Worm (Caenorhabditis elegans) whole organism, young adult: ENCODE results near the gene cyp-33E3.

Experiments
- B0035.1 ChIP-seq: sonication (generic microtip); optimal IDR thresholded peaks from 2 replicates; lab custom pipeline; 2016; ENCODE audit warnings: missing genetic modification characterization, mild to moderate bottlenecking, missing compliant biosample characterization, missing genotype, missing genetic modification reagents
- B0261.1 ChIP-seq: sonication (generic microtip); optimal IDR thresholded peaks from 2 replicates; lab custom pipeline; 2016; ENCODE audit warnings: mild to moderate bottlenecking, missing genetic modification characterization, moderate library complexity, missing compliant biosample characterization
- F23B12.7 ChIP-seq: sonication (generic microtip); optimal IDR thresholded peaks from 2 replicates; lab custom pipeline; 2017; ENCODE audit warnings: missing genetic modification characterization, mild to moderate bottlenecking, missing compliant biosample characterization, antibody characterized with exemption, moderate library complexity; ENCODE audit not compliant: insufficient read depth
- F33H1.4 ChIP-seq: fragments of 200-800 bp; sonication (Bioruptor generic); IDR thresholded peaks from 2 replicates; pipeline ENCODE4 v1.3.6; 2022; ENCODE audit warnings: missing genetic modification reagents, missing genetic modification characterization, missing compliant biosample characterization
- F37B4.10 ChIP-seq: fragments of 200-800 bp; sonication (Bioruptor generic); IDR thresholded peaks from 2 replicates; pipeline ENCODE4 v1.3.6; 2022; ENCODE audit warnings: missing genetic modification characterization, missing compliant biosample characterization
- F52B5.7 ChIP-seq: sonication (generic microtip); optimal IDR thresholded peaks from 2 replicates; lab custom pipeline; 2016; ENCODE audit warnings: mild to moderate bottlenecking, missing genetic modification characterization, missing compliant biosample characterization
- K11D2.4 ChIP-seq: fragments of 200-800 bp; sonication (Bioruptor generic); IDR thresholded peaks from 2 replicates; pipeline ENCODE4 v1.3.6; 2022; ENCODE audit warnings: missing genetic modification reagents, missing genetic modification characterization, missing compliant biosample characterization
- Y56A3A.18 ChIP-seq: fragments of 200-800 bp; sonication (Bioruptor generic); IDR thresholded peaks from 2 replicates; pipeline ENCODE4 v1.3.6; 2022; ENCODE audit warnings: missing genetic modification reagents, missing genetic modification characterization, missing compliant biosample characterization
- Y95B8A.8 ChIP-seq: fragments of 200-800 bp; sonication (Bioruptor generic); IDR thresholded peaks from 2 replicates; pipeline ENCODE4 v1.3.6; 2022; ENCODE audit warnings: missing genetic modification reagents, missing genetic modification characterization, missing compliant biosample characterization
- atf-7 ChIP-seq: sonication (generic microtip); optimal IDR thresholded peaks from 2 replicates; lab custom pipeline; 2017; ENCODE audit warnings: mild to moderate bottlenecking, missing genetic modification characterization, missing compliant biosample characterization
- attf-6 ChIP-seq: fragments of 200-800 bp; sonication (Bioruptor generic); IDR thresholded peaks from 2 replicates; pipeline ENCODE4 v1.3.6; 2022; ENCODE audit warnings: missing genetic modification reagents, missing genetic modification characterization, missing compliant biosample characterization
- chd-7 ChIP-seq: sonication (generic microtip); optimal IDR thresholded peaks from 2 replicates; lab custom pipeline; 2016; ENCODE audit warnings: mild to moderate bottlenecking, missing genetic modification characterization, moderate library complexity, missing compliant biosample characterization
- egl-18 ChIP-seq: fragments of 200-800 bp; sonication (Bioruptor generic); IDR thresholded peaks from 2 replicates; pipeline ENCODE4 v1.3.6; 2022; ENCODE audit warnings: missing genetic modification reagents, missing genetic modification characterization, missing compliant biosample characterization
- egrh-3 ChIP-seq: fragments of 200-800 bp; sonication (Bioruptor generic); IDR thresholded peaks from 2 replicates; pipeline ENCODE4 v1.3.6; 2022; ENCODE audit warnings: missing genetic modification reagents, missing genetic modification characterization, missing compliant biosample characterization
- fkh-3 ChIP-seq: sonication (generic microtip); optimal IDR thresholded peaks from 2 replicates; lab custom pipeline; 2016; ENCODE audit warnings: mild to moderate bottlenecking, missing genetic modification characterization, missing compliant biosample characterization
- him-1 ChIP-seq: sonication (generic microtip); optimal IDR thresholded peaks from 2 replicates; lab custom pipeline; 2016; ENCODE audit warnings: missing genotype, missing genetic modification reagents, missing genetic modification characterization, missing compliant biosample characterization
- hmg-20 ChIP-seq: fragments of 200-800 bp; sonication (Bioruptor generic); IDR thresholded peaks from 2 replicates; pipeline ENCODE4 v1.3.6; 2022; ENCODE audit warnings: missing genetic modification reagents, missing genetic modification characterization, missing compliant biosample characterization
- lag-1 ChIP-seq: fragments of 200-800 bp; sonication (Bioruptor generic); IDR thresholded peaks from 2 replicates; pipeline ENCODE4 v1.3.6; 2022; ENCODE audit warnings: missing genetic modification reagents, missing genetic modification characterization, missing compliant biosample characterization
- lin-26 ChIP-seq: fragments of 200-800 bp; sonication (Bioruptor generic); IDR thresholded peaks from 2 replicates; pipeline ENCODE4 v1.3.6; 2022; ENCODE audit warnings: missing genetic modification reagents, missing genetic modification characterization, missing compliant biosample characterization
- lir-1 ChIP-seq: fragments of 200-800 bp; sonication (Bioruptor generic); conservative IDR thresholded peaks from 2 replicates; pipeline ENCODE4 v1.3.6; 2022; ENCODE audit warnings: missing genetic modification reagents, missing genetic modification characterization, missing compliant biosample characterization
- mcd-1 ChIP-seq: fragments of 200-800 bp; sonication (Bioruptor generic); IDR thresholded peaks from 2 replicates; pipeline ENCODE4 v1.3.6; 2022; ENCODE audit warnings: missing genetic modification reagents, missing genetic modification characterization, missing compliant biosample characterization
- nfya-1 ChIP-seq: sonication (generic microtip); optimal IDR thresholded peaks from 2 replicates; lab custom pipeline; 2017; ENCODE audit warnings: antibody characterized with exemption, missing compliant biosample characterization, missing genetic modification characterization, borderline replicate concordance; ENCODE audit not compliant: insufficient read depth
- nhr-27 ChIP-seq: fragments of 200-800 bp; sonication (Bioruptor generic); optimal IDR thresholded peaks from 2 replicates; lab custom pipeline; 2018; ENCODE audit warnings: mild to moderate bottlenecking, missing genetic modification characterization, moderate library complexity, missing compliant biosample characterization
- nhr-80 ChIP-seq: sonication (generic microtip); optimal IDR thresholded peaks from 2 replicates; lab custom pipeline; 2016; ENCODE audit warnings: missing genetic modification characterization, missing compliant biosample characterization
- nhr-90 ChIP-seq: sonication (generic microtip); optimal IDR thresholded peaks from 2 replicates; lab custom pipeline; 2016; ENCODE audit warnings: missing genotype, mild to moderate bottlenecking, missing genetic modification characterization, missing compliant biosample characterization
- pbrm-1 ChIP-seq: fragments of 200-800 bp; sonication (Bioruptor generic); IDR thresholded peaks from 2 replicates; pipeline ENCODE4 v1.3.6; 2022; ENCODE audit warnings: missing genetic modification reagents, missing genetic modification characterization, missing compliant biosample characterization
- repo-1 ChIP-seq: sonication (generic microtip); optimal IDR thresholded peaks from 2 replicates; lab custom pipeline; 2017; ENCODE audit warnings: mild to moderate bottlenecking, missing genetic modification characterization, missing compliant biosample characterization
- rpc-1 ChIP-seq, 2 experiments: fragments of 150-350 bp in 1 of 2; sonication (generic microtip) in 1 of 2; optimal IDR thresholded peaks; 2 replicates each; lab custom pipeline; 2014 to 2018; ENCODE audit warnings: missing biosample characterization in 1 of 2, missing genetic modification characterization in 1 of 2, missing genetic modification reagents in 1 of 2, missing genotype in 1 of 2
- sptf-2 ChIP-seq: fragments of 200-800 bp; sonication (Bioruptor generic); optimal IDR thresholded peaks from 2 replicates; lab custom pipeline; 2018; ENCODE audit warnings: mild to moderate bottlenecking, missing genetic modification characterization, missing compliant biosample characterization
- unc-62 ChIP-seq: fragments of 150-350 bp; optimal IDR thresholded peaks from 2 replicates; lab custom pipeline; 2014; ENCODE audit warnings: missing biosample characterization, missing genetic modification reagents, missing genetic modification characterization
- zfh-2 ChIP-seq: fragments of 200-800 bp; sonication (Bioruptor generic); conservative IDR thresholded peaks from 2 replicates; pipeline ENCODE4 v1.3.6; 2022; ENCODE audit warnings: missing genetic modification reagents, missing genetic modification characterization, missing compliant biosample characterization
- zim-3 ChIP-seq: sonication (generic microtip); optimal IDR thresholded peaks from 2 replicates; lab custom pipeline; 2017; ENCODE audit warnings: mild to moderate bottlenecking, missing genetic modification characterization, moderate library complexity, missing compliant biosample characterization
- ztf-3 ChIP-seq: fragments of 200-800 bp; sonication (Bioruptor generic); optimal IDR thresholded peaks from 2 replicates; lab custom pipeline; 2018; ENCODE audit warnings: mild to moderate bottlenecking, missing genetic modification characterization, missing compliant biosample characterization

Gene cyp-33E3

ce11 chrIV:8587605-8588004, 27.2 kb upstream of the cyp-33E3 start:
- TF ChIP-seq Y95B8A.8 (no peak), rpc-1 (optimal IDR thresholded peaks at IDR 0.05; lab: Kevin White, UChicago) (no peak), rpc-1 (tag; optimal IDR thresholded peaks at IDR 0.05; lab: Kevin White, UChicago) (no peak), zim-3 (tag; lab: Kevin White, UChicago) (no peak), egrh-3 (GFP tag; lab: Robert Waterston, UW) (no peak), him-1 (no peak), lag-1 (GFP tag; lab: Robert Waterston, UW) (no peak)

DNA sequence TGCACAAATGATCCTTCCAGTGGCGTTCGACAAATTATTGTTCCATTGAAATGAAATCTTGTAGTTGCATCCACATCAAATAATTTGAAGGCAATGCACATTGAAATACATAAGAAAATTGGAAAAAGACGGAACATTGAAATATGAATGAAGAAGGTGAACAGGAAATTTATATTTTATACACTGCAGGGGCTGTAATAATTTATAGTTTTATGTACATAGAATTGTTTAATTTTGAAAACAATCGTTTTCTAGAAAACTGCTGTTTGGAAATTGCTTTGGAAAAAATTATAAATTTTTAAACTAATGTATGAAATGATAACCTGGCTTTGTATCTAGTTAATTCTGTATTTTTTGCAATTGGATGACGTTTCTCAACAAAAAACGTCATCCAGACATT, 19.5 kb upstream of the cyp-33E3 start, which contains the start of gene Y59H11AR.3:
Gene Y59H11AR.3 (minus strand): TSS at position 101 of the 400 bp plus-strand sequence.
- TF ChIP-seq lir-1 (GFP tag; lab: Robert Waterston, UW) = no peak
- TF ChIP-seq him-1 = no peak
- no peak for TF ChIP-seq nfya-1
- no peak for TF ChIP-seq zim-3 (tag; lab: Kevin White, UChicago)
- TF ChIP-seq egl-18 (GFP tag; lab: Robert Waterston, UW) = no peak
- TF ChIP-seq F37B4.10 (GFP tag; lab: Robert Waterston, UW) = no peak
- no peak for TF ChIP-seq pbrm-1
- TF ChIP-seq rpc-1 (optimal IDR thresholded peaks at IDR 0.05; lab: Kevin White, UChicago) = no peak
- TF ChIP-seq rpc-1 (tag; optimal IDR thresholded peaks at IDR 0.05; lab: Kevin White, UChicago) = no peak

ce11 chrIV:8595767-8596166, 19.0 kb upstream of the cyp-33E3 start, which contains the start of gene clec-181:
Gene clec-181 (plus strand): TSS chrIV:8596067.
- TF ChIP-seq lin-26 (GFP tag; lab: Robert Waterston, UW) = no peak
- TF ChIP-seq Y95B8A.8 = no peak
- TF ChIP-seq B0035.1 (tag; lab: Kevin White, UChicago) = no peak
- no peak for TF ChIP-seq zfh-2
- no peak for TF ChIP-seq atf-7 (tag; lab: Kevin White, UChicago)
- no peak for TF ChIP-seq B0261.1 (tag; lab: Kevin White, UChicago)
- TF ChIP-seq chd-7 = no peak
- no peak for TF ChIP-seq fkh-3 (tag; lab: Kevin White, UChicago)
- no peak for TF ChIP-seq hmg-20 (GFP tag; lab: Robert Waterston, UW)
- no peak for TF ChIP-seq unc-62 (GFP tag; lab: Kevin White, UChicago)
- no peak for TF ChIP-seq Y56A3A.18
- TF ChIP-seq attf-6 (GFP tag; lab: Robert Waterston, UW) = no peak
- TF ChIP-seq nhr-90 (tag; lab: Kevin White, UChicago) = no peak
- no peak for TF ChIP-seq nhr-27 (tag; lab: Kevin White, UChicago)
- no peak for TF ChIP-seq nhr-80 (tag; lab: Kevin White, UChicago)
- no peak for TF ChIP-seq ztf-3
- no peak for TF ChIP-seq K11D2.4 (GFP tag; lab: Robert Waterston, UW)
- TF ChIP-seq F52B5.7 = no peak

DNA sequence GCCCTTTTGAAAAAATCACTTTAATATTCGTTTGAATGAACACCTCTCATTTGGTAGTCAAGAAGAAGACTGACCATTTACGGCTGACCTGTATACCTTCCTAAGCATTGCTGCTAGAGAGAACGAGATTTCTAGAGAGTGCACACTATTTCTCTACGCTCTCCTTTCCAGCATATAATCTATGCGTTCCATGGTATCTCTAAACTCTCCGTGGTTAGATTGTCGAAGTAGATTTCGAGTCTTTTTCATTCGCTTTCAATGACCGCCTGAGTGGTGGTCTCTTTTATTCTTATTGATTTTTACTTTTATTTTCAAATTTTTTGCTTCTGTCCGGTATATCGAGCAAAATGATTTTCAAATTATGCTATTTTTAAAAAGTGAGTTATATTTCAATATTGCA, 17.3 kb upstream of the cyp-33E3 start:
- TF ChIP-seq repo-1 = no peak
- no peak for TF ChIP-seq sptf-2 (GFP tag; lab: Kevin White, UChicago)
- TF ChIP-seq F33H1.4 (GFP tag; lab: Robert Waterston, UW) = no peak
- no peak for TF ChIP-seq F23B12.7 (tag; lab: Kevin White, UChicago)
- no peak for TF ChIP-seq mcd-1
- TF ChIP-seq chd-7 = no peak
